Worm (Caenorhabditis elegans) whole organism, mixed stage, embryonic: ENCODE results near the gene ZK666.15.

ENCODE experiments used
- hlh-1 ChIP-seq: fragments of 150-350 bp; optimal IDR thresholded peaks from 2 replicates; lab custom pipeline; 2014; ENCODE audit warnings: missing biosample characterization, missing genetic modification reagents, missing genetic modification characterization
- lin-13 ChIP-seq: fragments of 150-350 bp; optimal IDR thresholded peaks from 2 replicates; lab custom pipeline; 2014; ENCODE audit warnings: missing biosample characterization, missing genetic modification characterization
- lsy-2 ChIP-seq: fragments of 150-350 bp; optimal IDR thresholded peaks from 2 replicates; lab custom pipeline; 2014; ENCODE audit warnings: missing biosample characterization, missing genetic modification characterization
- mep-1 ChIP-seq: fragments of 150-350 bp; optimal IDR thresholded peaks from 2 replicates; lab custom pipeline; 2017; ENCODE audit warnings: missing biosample characterization, missing genetic modification reagents, missing genetic modification characterization, inconsistent platforms
- tbx-8 ChIP-seq: fragments of 200-800 bp; sonication (Bioruptor generic); optimal IDR thresholded peaks from 2 replicates; lab custom pipeline; 2018; ENCODE audit warnings: mild to moderate bottlenecking, missing genetic modification characterization, moderate library complexity, missing compliant biosample characterization
- ztf-11 ChIP-seq: fragments of 150-350 bp; optimal IDR thresholded peaks from 2 replicates; lab custom pipeline; 2014; ENCODE audit warnings: missing biosample characterization, missing genetic modification characterization

ce11 chrII:10476959-10477358 is 9.9 kb upstream of the ZK666.15 start, which contains the start of gene ZK666.4:
- no peak for TF ChIP-seq lin-13 (tag; lab: Kevin White, UChicago)
- TF ChIP-seq ztf-11 (tag; lab: Kevin White, UChicago), result no peak
- TF ChIP-seq tbx-8 (GFP tag; lab: Kevin White, UChicago), result no peak
- no peak for TF ChIP-seq mep-1 (tag; lab: Kevin White, UChicago)
- no peak for TF ChIP-seq hlh-1
- no peak for TF ChIP-seq lsy-2
